Worm (Caenorhabditis elegans) whole organism, L3 larva: ENCODE results near the gene lgc-49.

Experiments used
- R02D3.7 ChIP-seq: fragments of 150-350 bp; optimal IDR thresholded peaks from 2 replicates; lab custom pipeline; 2014; ENCODE audit warnings: missing biosample characterization, missing genetic modification characterization
- ZK546.5 ChIP-seq: sonication (generic microtip); optimal IDR thresholded peaks from 2 replicates; lab custom pipeline; 2017; ENCODE audit warnings: missing biosample characterization, missing genetic modification characterization
- aly-2 ChIP-seq: fragments of 150-350 bp; optimal IDR thresholded peaks from 2 replicates; lab custom pipeline; 2014; ENCODE audit warnings: missing biosample characterization, missing genetic modification characterization
- ama-1 ChIP-seq: fragments of 150-350 bp; optimal IDR thresholded peaks from 2 replicates; lab custom pipeline; 2018
- ceh-16 ChIP-seq: sonication (generic microtip); optimal IDR thresholded peaks from 2 replicates; lab custom pipeline; 2017; ENCODE audit warnings: missing biosample characterization, missing genetic modification characterization
- ceh-28 ChIP-seq: fragments of 150-350 bp; optimal IDR thresholded peaks from 2 replicates; lab custom pipeline; 2014; ENCODE audit warnings: missing biosample characterization, missing genetic modification reagents, missing genetic modification characterization
- ceh-9 ChIP-seq: sonication (generic microtip); optimal IDR thresholded peaks from 2 replicates; lab custom pipeline; 2018; ENCODE audit warnings: missing biosample characterization, missing genetic modification characterization
- daf-12 ChIP-seq: fragments of 150-350 bp; optimal IDR thresholded peaks from 2 replicates; lab custom pipeline; 2014; ENCODE audit warnings: missing biosample characterization, missing genetic modification reagents, missing genetic modification characterization
- egl-27 ChIP-seq: sonication (generic microtip); optimal IDR thresholded peaks from 4 replicates; lab custom pipeline; 2017; ENCODE audit warnings: missing biosample characterization, missing genetic modification reagents, missing genetic modification characterization
- elt-1 ChIP-seq: fragments of 150-350 bp; optimal IDR thresholded peaks from 2 replicates; lab custom pipeline; 2014; ENCODE audit warnings: missing biosample characterization, missing genetic modification characterization
- elt-2 ChIP-seq: sonication (generic microtip); optimal IDR thresholded peaks from 2 replicates; lab custom pipeline; 2016; ENCODE audit warnings: missing genetic modification reagents, mild to moderate bottlenecking, missing genetic modification characterization, missing compliant biosample characterization
- elt-3 ChIP-seq, 3 experiments: fragments of 150-350 bp in 1 of 3; sonication (generic microtip) in 2 of 3; optimal IDR thresholded peaks; 2 replicates in 2 of 3; 4 replicates in 1 of 3; lab custom pipeline; 2014 to 2017; ENCODE audit warnings: missing biosample characterization in 3 of 3, missing genetic modification characterization in 3 of 3
- eor-1 ChIP-seq, 2 experiments: fragments of 150-350 bp; optimal IDR thresholded peaks; 2 replicates each; lab custom pipeline; 2014 to 2018; ENCODE audit warnings: missing biosample characterization in 2 of 2, missing genetic modification characterization in 2 of 2
- fkh-10 ChIP-seq: sonication (generic microtip); optimal IDR thresholded peaks from 2 replicates; lab custom pipeline; 2017; ENCODE audit warnings: missing biosample characterization, missing genetic modification reagents, missing genetic modification characterization
- fkh-2 ChIP-seq: fragments of 150-350 bp; optimal IDR thresholded peaks from 2 replicates; lab custom pipeline; 2014; ENCODE audit warnings: missing biosample characterization, missing genetic modification reagents, missing genetic modification characterization
- fos-1 ChIP-seq: fragments of 150-350 bp; optimal IDR thresholded peaks from 2 replicates; lab custom pipeline; 2014; ENCODE audit warnings: missing biosample characterization, missing genetic modification characterization
- hmg-11 ChIP-seq: sonication (generic microtip); optimal IDR thresholded peaks from 2 replicates; lab custom pipeline; 2016; ENCODE audit warnings: missing genetic modification characterization, missing compliant biosample characterization
- jun-1 ChIP-seq: fragments of 150-350 bp; optimal IDR thresholded peaks from 2 replicates; lab custom pipeline; 2014; ENCODE audit warnings: missing biosample characterization, missing genetic modification reagents, missing genetic modification characterization
- lsy-12 ChIP-seq: sonication (generic microtip); optimal IDR thresholded peaks from 2 replicates; lab custom pipeline; 2016; ENCODE audit warnings: mild to moderate bottlenecking, missing genetic modification characterization, missing compliant biosample characterization
- mdl-1 ChIP-seq: fragments of 150-350 bp; optimal IDR thresholded peaks from 2 replicates; lab custom pipeline; 2014; ENCODE audit warnings: missing biosample characterization, missing genetic modification characterization
- nfya-1 ChIP-seq: sonication (generic microtip); optimal IDR thresholded peaks from 2 replicates; lab custom pipeline; 2017; ENCODE audit warnings: missing genetic modification characterization, mild to moderate bottlenecking, missing compliant biosample characterization, antibody characterized with exemption, moderate library complexity; ENCODE audit not compliant: insufficient read depth
- nhr-11 ChIP-seq: fragments of 150-350 bp; optimal IDR thresholded peaks from 2 replicates; lab custom pipeline; 2014; ENCODE audit warnings: missing biosample characterization, missing genetic modification characterization
- nhr-12 ChIP-seq: fragments of 150-350 bp; optimal IDR thresholded peaks from 2 replicates; lab custom pipeline; 2014; ENCODE audit warnings: missing biosample characterization, missing genetic modification characterization
- nhr-237 ChIP-seq: fragments of 150-350 bp; optimal IDR thresholded peaks from 2 replicates; lab custom pipeline; 2014; ENCODE audit warnings: missing biosample characterization, missing genetic modification characterization
- nhr-25 ChIP-seq: sonication (generic microtip); optimal IDR thresholded peaks from 2 replicates; lab custom pipeline; 2017; ENCODE audit warnings: missing biosample characterization, missing genetic modification characterization
- nhr-28 ChIP-seq: fragments of 150-350 bp; optimal IDR thresholded peaks from 2 replicates; lab custom pipeline; 2014; ENCODE audit warnings: missing biosample characterization, missing genetic modification characterization
- nhr-43 ChIP-seq: sonication (generic microtip); optimal IDR thresholded peaks from 2 replicates; lab custom pipeline; 2016; ENCODE audit warnings: mild to moderate bottlenecking, missing genetic modification characterization, missing compliant biosample characterization; ENCODE audit not compliant: poor library complexity, severe bottlenecking
- nhr-67 ChIP-seq: fragments of 150-350 bp; optimal IDR thresholded peaks from 2 replicates; lab custom pipeline; 2014; ENCODE audit warnings: missing biosample characterization, missing genetic modification characterization
- nhr-77 ChIP-seq: fragments of 150-350 bp; optimal IDR thresholded peaks from 2 replicates; lab custom pipeline; 2014; ENCODE audit warnings: missing biosample characterization, missing genetic modification characterization
- pha-4 ChIP-seq: fragments of 150-350 bp; optimal IDR thresholded peaks from 2 replicates; lab custom pipeline; 2014; ENCODE audit warnings: missing biosample characterization, missing genetic modification reagents, missing genetic modification characterization
- pqm-1 ChIP-seq: fragments of 150-350 bp; optimal IDR thresholded peaks from 2 replicates; lab custom pipeline; 2017; ENCODE audit warnings: missing biosample characterization, missing genetic modification characterization, inconsistent platforms
- sea-2 ChIP-seq: fragments of 150-350 bp; sonication (generic microtip); optimal IDR thresholded peaks from 4 replicates; lab custom pipeline; 2014; ENCODE audit warnings: missing biosample characterization, missing genetic modification reagents, missing genetic modification characterization
- skn-1 ChIP-seq: fragments of 150-350 bp; optimal IDR thresholded peaks from 2 replicates; lab custom pipeline; 2014; ENCODE audit warnings: missing biosample characterization, missing genetic modification characterization
- tbx-2 ChIP-seq: sonication (generic microtip); optimal IDR thresholded peaks from 2 replicates; lab custom pipeline; 2016; ENCODE audit warnings: mild to moderate bottlenecking, missing genetic modification characterization, missing compliant biosample characterization
- unc-39 ChIP-seq: sonication (generic microtip); optimal IDR thresholded peaks from 4 replicates; lab custom pipeline; 2017; ENCODE audit warnings: missing biosample characterization, missing genetic modification characterization
- unc-62 ChIP-seq: fragments of 150-350 bp; sonication (generic microtip); optimal IDR thresholded peaks from 4 replicates; lab custom pipeline; 2014; ENCODE audit warnings: missing biosample characterization, missing genetic modification reagents, missing genetic modification characterization
- zag-1 ChIP-seq: fragments of 150-350 bp; optimal IDR thresholded peaks from 2 replicates; lab custom pipeline; 2014; ENCODE audit warnings: missing biosample characterization, missing genetic modification characterization
- ztf-11 ChIP-seq: fragments of 150-350 bp; optimal IDR thresholded peaks from 2 replicates; lab custom pipeline; 2014; ENCODE audit warnings: missing biosample characterization, missing genetic modification characterization
- ztf-4 ChIP-seq: fragments of 150-350 bp; optimal IDR thresholded peaks from 2 replicates; lab custom pipeline; 2014; ENCODE audit warnings: missing biosample characterization, missing genetic modification characterization

The lgc-49 gene

ce11 chrV:11148971-11149370 lies 42.1 kb upstream of the lgc-49 start:
- TF ChIP-seq nhr-25 (tag; lab: Kevin White, UChicago) (peak; percentile 36), ama-1 (no peak), ztf-11 (tag; lab: Kevin White, UChicago) (no peak), elt-3 (tag; optimal IDR thresholded peaks at IDR 0.05; lab: Kevin White, UChicago) (peak in 1 of 3 experiments; percentile 36)
- TF ChIP-seq, all 47 proteins: peak for 2

ce11 chrV:11149405-11149804 lies 41.7 kb upstream of the lgc-49 start, which contains the start of gene T19C4.1:
Gene T19C4.1, plus strand, starts transcription at chrV:11149705.
- no peak for TF ChIP-seq tbx-2 (tag; lab: Kevin White, UChicago)
- TF ChIP-seq jun-1 = no peak
- no peak for TF ChIP-seq egl-27
- no peak for TF ChIP-seq skn-1 (tag; lab: Kevin White, UChicago)
- no peak for TF ChIP-seq nfya-1 (tag; lab: Kevin White, UChicago)
- no peak for TF ChIP-seq unc-39
- TF ChIP-seq elt-1 (tag; lab: Kevin White, UChicago) = no peak
- no peak for TF ChIP-seq pha-4
- TF ChIP-seq daf-12 (tag; lab: Kevin White, UChicago) = no peak

ce11 chrV:11152333-11152732 lies 38.8 kb upstream of the lgc-49 start, which contains the start of gene srg-39:
Gene srg-39, minus strand, starts transcription at chrV:11152433.
- TF ChIP-seq fkh-2 (no peak), hmg-11 (no peak), lsy-12 (no peak), nhr-237 (tag; lab: Kevin White, UChicago) (no peak), nfya-1 (tag; lab: Kevin White, UChicago) (no peak), ama-1 (no peak), eor-1 (tag; optimal IDR thresholded peaks at IDR 0.05; lab: Kevin White, UChicago) (no peak), unc-39 (no peak), ceh-16 (tag; lab: Kevin White, UChicago) (no peak), tbx-2 (tag; lab: Kevin White, UChicago) (no peak), nhr-77 (tag; lab: Kevin White, UChicago) (no peak), elt-1 (tag; lab: Kevin White, UChicago) (no peak), jun-1 (no peak)

- TF ChIP-seq egl-27 = no peak
- TF ChIP-seq nhr-43 = no peak
- TF ChIP-seq ztf-4 (tag; lab: Kevin White, UChicago) = no peak
- no peak for TF ChIP-seq fos-1 (tag; lab: Kevin White, UChicago)
- no peak for TF ChIP-seq nhr-67 (tag; lab: Kevin White, UChicago)
- no peak for TF ChIP-seq tbx-2 (tag; lab: Kevin White, UChicago)
- TF ChIP-seq ceh-16 (tag; lab: Kevin White, UChicago) = no peak
- no peak for TF ChIP-seq unc-39
- no peak for TF ChIP-seq ZK546.5 (tag; lab: Kevin White, UChicago)
- TF ChIP-seq skn-1 (tag; lab: Kevin White, UChicago) = no peak
- no peak for TF ChIP-seq pqm-1 (tag; lab: Kevin White, UChicago)
- TF ChIP-seq sea-2 (GFP tag; lab: Kevin White, UChicago) = no peak
- TF ChIP-seq lsy-12 = no peak
- TF ChIP-seq ceh-9 (tag; lab: Kevin White, UChicago) = no peak
- no peak for TF ChIP-seq nhr-77 (tag; lab: Kevin White, UChicago)
- TF ChIP-seq ceh-28 (tag; lab: Kevin White, UChicago) = no peak
- TF ChIP-seq zag-1 (tag; lab: Kevin White, UChicago) = no peak
- no peak for TF ChIP-seq nhr-12
- TF ChIP-seq nhr-28 (tag; lab: Kevin White, UChicago) = no peak
These were observed 35.5 kb upstream of the lgc-49 start, which contains the start of gene srg-38 for ce11 chrV:11155553-11155952. Gene srg-38, minus strand, starts transcription at chrV:11155653.

ce11 chrV:11156589-11156988 lies 34.5 kb upstream of the lgc-49 start:
- TF ChIP-seq elt-2 (tag; lab: Kevin White, UChicago) = peak; percentile 42
- no peak for TF ChIP-seq mdl-1
- TF ChIP-seq, all 47 proteins: peak for 1

- TF ChIP-seq hmg-11 (no peak), ZK546.5 (tag; lab: Kevin White, UChicago) (no peak), elt-2 (tag; lab: Kevin White, UChicago) (no peak), nhr-77 (tag; lab: Kevin White, UChicago) (no peak), nhr-11 (tag; lab: Kevin White, UChicago) (no peak), daf-12 (tag; lab: Kevin White, UChicago) (no peak), R02D3.7 (tag; lab: Kevin White, UChicago) (no peak), aly-2 (tag; lab: Kevin White, UChicago) (no peak), lsy-12 (no peak), ztf-4 (tag; lab: Kevin White, UChicago) (no peak), unc-62 (GFP tag; lab: Kevin White, UChicago) (no peak), nfya-1 (tag; lab: Kevin White, UChicago) (no peak), nhr-28 (tag; lab: Kevin White, UChicago) (no peak), egl-27 (no peak), fkh-10 (no peak)
These were observed 33.1 kb upstream of the lgc-49 start, which contains the start of gene srg-42 for ce11 chrV:11157947-11158346. Gene srg-42, minus strand, starts transcription at chrV:11158047.
